Worm (Caenorhabditis elegans): ENCODE results near the gene Y65A5A.24.
A peak's percentile ranks its signal among the peaks of the same experiment; 100 is the strongest.
"Not testable (repeated sequence)": the region's sequence is repeated elsewhere in the genome, so short reads cannot be mapped to it uniquely, and the experiment has no call there.

Gene Y65A5A.24

ce11 chrIV:16415100-16415973 is 21.6 kb downstream of the Y65A5A.24 start:
- TF ChIP-seq F13C5.2 (tag; optimal IDR thresholded peaks at IDR 0.05) (peak; percentile 5), sea-1 (GFP tag; conservative IDR thresholded peaks at IDR 0.05) (0 out of 2 replicates have a peak, but pooled peaks have one; percentile 9), aly-1 (tag; optimal IDR thresholded peaks at IDR 0.05) (no peak), pes-1 (GFP tag; IDR thresholded peaks at IDR 0.05) (peak; percentile 74), tra-4 (tag; optimal IDR thresholded peaks at IDR 0.05) (no peak), hnd-1 (tag; optimal IDR thresholded peaks at IDR 0.05) (no peak), ama-1 (optimal IDR thresholded peaks at IDR 0.05) (no peak), tbx-37 (GFP tag; conservative IDR thresholded peaks at IDR 0.05) (peak; percentile 80), B0310.2 (tag; optimal IDR thresholded peaks at IDR 0.05) (no peak), ceh-36 (tag; optimal IDR thresholded peaks at IDR 0.05) (no peak), scrt-1 (GFP tag; IDR thresholded peaks at IDR 0.05) (no peak), tbx-11 (GFP tag; IDR thresholded peaks at IDR 0.05) (no peak), ets-7 (tag; optimal IDR thresholded peaks at IDR 0.05) (no peak), hmbx-1 (tag; optimal IDR thresholded peaks at IDR 0.05) (no peak), flt-1 (GFP tag; IDR thresholded peaks at IDR 0.05) (no peak)

- TF ChIP-seq hnd-1 (tag; optimal IDR thresholded peaks at IDR 0.05) (no peak), ceh-13 (GFP tag; optimal IDR thresholded peaks at IDR 0.05) (no peak), ceh-36 (tag; optimal IDR thresholded peaks at IDR 0.05) (no peak), hmbx-1 (tag; optimal IDR thresholded peaks at IDR 0.05) (no peak), B0310.2 (tag; optimal IDR thresholded peaks at IDR 0.05) (no peak), F13C5.2 (tag; optimal IDR thresholded peaks at IDR 0.05) (no peak), ama-1 (optimal IDR thresholded peaks at IDR 0.05) (no peak), hmg-4 (GFP tag; optimal IDR thresholded peaks at IDR 0.05) (no peak), scrt-1 (GFP tag; IDR thresholded peaks at IDR 0.05) (no peak), aly-1 (tag; optimal IDR thresholded peaks at IDR 0.05) (no peak), tbx-37 (GFP tag; conservative IDR thresholded peaks at IDR 0.05) (no peak)
These were observed 28.3 kb downstream of the Y65A5A.24 start for ce11 chrIV:16421903-16422557.

- TF ChIP-seq tra-4 (tag; optimal IDR thresholded peaks at IDR 0.05); hmg-4 (GFP tag; optimal IDR thresholded peaks at IDR 0.05); pes-1 (GFP tag; IDR thresholded peaks at IDR 0.05): not testable (repeated sequence)
These were observed 30.6 kb downstream of the Y65A5A.24 start, which contains the start of gene Y10G11A.1 for ce11 chrIV:16424337-16424736. Y10G11A.1 (plus strand) TSS chrIV:16424637.

- TF ChIP-seq B0310.2 (tag; optimal IDR thresholded peaks at IDR 0.05) (no peak), ceh-36 (tag; optimal IDR thresholded peaks at IDR 0.05) (no peak), ets-7 (tag; optimal IDR thresholded peaks at IDR 0.05) (no peak), hnd-1 (tag; optimal IDR thresholded peaks at IDR 0.05) (no peak), tbx-11 (GFP tag; IDR thresholded peaks at IDR 0.05) (no peak), hmbx-1 (tag; optimal IDR thresholded peaks at IDR 0.05) (no peak), sea-1 (GFP tag; conservative IDR thresholded peaks at IDR 0.05) (no peak), ama-1 (optimal IDR thresholded peaks at IDR 0.05) (no peak), tra-4 (tag; optimal IDR thresholded peaks at IDR 0.05) (no peak), flt-1 (GFP tag; IDR thresholded peaks at IDR 0.05) (no peak), pes-1 (GFP tag; IDR thresholded peaks at IDR 0.05) (no peak), aly-1 (tag; optimal IDR thresholded peaks at IDR 0.05) (no peak), scrt-1 (GFP tag; IDR thresholded peaks at IDR 0.05) (no peak), tbx-37 (GFP tag; conservative IDR thresholded peaks at IDR 0.05) (no peak), ceh-13 (GFP tag; optimal IDR thresholded peaks at IDR 0.05) (no peak), F13C5.2 (tag; optimal IDR thresholded peaks at IDR 0.05) (no peak)
These were observed 38.2 kb downstream of the Y65A5A.24 start, which contains the start of gene dlc-3 for ce11 chrIV:16431929-16432328. dlc-3 (plus strand) TSS chrIV:16432229.

- peak; percentile 49; the same call in 1 of the 2 replicates for TF ChIP-seq pes-1 (GFP tag; IDR thresholded peaks at IDR 0.05)
These were observed 46.8 kb downstream of the Y65A5A.24 start for ce11 chrIV:16440446-16441049.

- no peak for TF ChIP-seq hnd-1 (tag; optimal IDR thresholded peaks at IDR 0.05)
These were observed 49.2 kb downstream of the Y65A5A.24 start, which contains the start of gene dlc-4 for ce11 chrIV:16442963-16443362. dlc-4 (plus strand) TSS chrIV:16443263.

Data from whole organism, early embryonic.